Worm (Caenorhabditis elegans) whole organism, L4 larva: Measurements from ENCODE around the gene arrd-1.

Source experiments
- D1046.2 ChIP-seq: fragments of 200-800 bp; sonication (Bioruptor generic); IDR thresholded peaks from 2 replicates; pipeline ENCODE4 v1.3.6; 2022; ENCODE audit warnings: missing genetic modification characterization, missing compliant biosample characterization
- T20F7.1 ChIP-seq: fragments of 200-800 bp; sonication (Bioruptor generic); optimal IDR thresholded peaks from 2 replicates; lab custom pipeline; 2018; ENCODE audit warnings: mild to moderate bottlenecking, missing genetic modification characterization, missing compliant biosample characterization
- aha-1 ChIP-seq: fragments of 150-350 bp; peaks from one replicate; lab custom pipeline; 2014; ENCODE audit warnings: missing biosample characterization, missing genetic modification characterization
- attf-4 ChIP-seq: sonication (generic microtip); optimal IDR thresholded peaks from 3 replicates; lab custom pipeline; 2017; ENCODE audit warnings: missing biosample characterization, missing genetic modification characterization
- ceh-44 ChIP-seq: fragments of 200-800 bp; sonication (Bioruptor generic); IDR thresholded peaks from 2 replicates; pipeline ENCODE4 v1.3.6; 2022; ENCODE audit warnings: missing genetic modification reagents, missing genetic modification characterization, missing compliant biosample characterization
- ces-1 ChIP-seq: fragments of 150-350 bp; sonication (generic microtip); optimal IDR thresholded peaks from 4 replicates; lab custom pipeline; 2014; ENCODE audit warnings: missing biosample characterization, missing genetic modification reagents, missing genetic modification characterization
- ctbp-1 ChIP-seq: fragments of 200-800 bp; sonication (Bioruptor generic); IDR thresholded peaks from 2 replicates; pipeline ENCODE4 v1.3.6; 2022; ENCODE audit warnings: missing genetic modification reagents, missing genetic modification characterization, missing compliant biosample characterization
- daf-19 ChIP-seq: fragments of 200-800 bp; sonication (Bioruptor generic); conservative IDR thresholded peaks from 2 replicates; pipeline ENCODE4 v1.3.6; 2022; ENCODE audit warnings: missing genetic modification characterization, missing compliant biosample characterization
- dmd-9 ChIP-seq: fragments of 200-800 bp; sonication (Bioruptor generic); IDR thresholded peaks from 2 replicates; pipeline ENCODE4 v1.3.6; 2022; ENCODE audit warnings: missing genetic modification reagents, missing genetic modification characterization, missing compliant biosample characterization
- duxl-1 ChIP-seq: sonication (generic microtip); optimal IDR thresholded peaks from 2 replicates; lab custom pipeline; 2016; ENCODE audit warnings: mild to moderate bottlenecking, missing genetic modification characterization, moderate library complexity, missing compliant biosample characterization; ENCODE audit not compliant: poor library complexity
- hlh-30 ChIP-seq: sonication (generic microtip); optimal IDR thresholded peaks from 2 replicates; lab custom pipeline; 2017; ENCODE audit warnings: antibody characterized with exemption, mild to moderate bottlenecking, missing genetic modification characterization, missing compliant biosample characterization; ENCODE audit not compliant: insufficient read depth
- hmg-1.1 ChIP-seq: fragments of 200-800 bp; sonication (Bioruptor generic); IDR thresholded peaks from 2 replicates; pipeline ENCODE4 v1.3.6; 2022; ENCODE audit warnings: missing genetic modification reagents, missing genetic modification characterization, missing compliant biosample characterization
- lin-15B ChIP-seq: fragments of 150-350 bp; sonication (generic microtip); optimal IDR thresholded peaks from 3 replicates; lab custom pipeline; 2014; ENCODE audit warnings: missing biosample characterization, missing genetic modification characterization
- lin-38 ChIP-seq: fragments of 200-800 bp; sonication (Bioruptor generic); IDR thresholded peaks from 2 replicates; pipeline ENCODE4 v1.3.6; 2022; ENCODE audit warnings: missing genetic modification reagents, missing genetic modification characterization, missing compliant biosample characterization
- lir-3 ChIP-seq: sonication (generic microtip); optimal IDR thresholded peaks from 2 replicates; lab custom pipeline; 2016; ENCODE audit warnings: mild to moderate bottlenecking, missing genetic modification characterization, missing compliant biosample characterization
- madf-9 ChIP-seq: fragments of 200-800 bp; sonication (Bioruptor generic); conservative IDR thresholded peaks from 2 replicates; pipeline ENCODE4 v1.3.6; 2022; ENCODE audit warnings: missing genetic modification reagents, missing genetic modification characterization, missing compliant biosample characterization
- mdt-29 ChIP-seq: fragments of 200-800 bp; sonication (Bioruptor generic); IDR thresholded peaks from 2 replicates; pipeline ENCODE4 v1.3.6; 2022; ENCODE audit warnings: missing genetic modification reagents, missing genetic modification characterization, missing compliant biosample characterization
- mxl-3 ChIP-seq: fragments of 200-800 bp; sonication (Bioruptor generic); optimal IDR thresholded peaks from 2 replicates; lab custom pipeline; 2018; ENCODE audit warnings: mild to moderate bottlenecking, missing genetic modification characterization, missing compliant biosample characterization
- nhr-42 ChIP-seq: fragments of 200-800 bp; sonication (Bioruptor generic); IDR thresholded peaks from 2 replicates; pipeline ENCODE4 v1.3.6; 2022; ENCODE audit warnings: missing genetic modification characterization, missing compliant biosample characterization
- nhr-48 ChIP-seq: sonication (generic microtip); optimal IDR thresholded peaks from 2 replicates; lab custom pipeline; 2016; ENCODE audit warnings: mild to moderate bottlenecking, missing genetic modification characterization, missing compliant biosample characterization
- nhr-6 ChIP-seq: fragments of 150-350 bp; optimal IDR thresholded peaks from 2 replicates; lab custom pipeline; 2014; ENCODE audit warnings: missing biosample characterization, missing genetic modification characterization
- nhr-77 ChIP-seq: fragments of 150-350 bp; optimal IDR thresholded peaks from 2 replicates; lab custom pipeline; 2014; ENCODE audit warnings: missing biosample characterization, missing genetic modification characterization
- pha-4 ChIP-seq, 2 experiments: fragments of 150-350 bp in 1 of 2; fragments of 200-800 bp in 1 of 2; sonication (Bioruptor generic) in 1 of 2; IDR thresholded peaks in 1 of 2; optimal IDR thresholded peaks in 1 of 2; 2 replicates each; pipeline versions ENCODE4 v1.3.6 to Lab custom; 2014 to 2022; ENCODE audit warnings: missing genetic modification characterization in 2 of 2, missing genetic modification reagents in 2 of 2, missing biosample characterization in 1 of 2, missing compliant biosample characterization in 1 of 2
- pqm-1 ChIP-seq: sonication (generic microtip); optimal IDR thresholded peaks from 2 replicates; lab custom pipeline; 2017; ENCODE audit warnings: missing biosample characterization, missing genetic modification characterization
- saeg-2 ChIP-seq: fragments of 200-800 bp; sonication (Bioruptor generic); IDR thresholded peaks from 2 replicates; pipeline ENCODE4 v1.3.6; 2022; ENCODE audit warnings: missing genetic modification reagents, missing genetic modification characterization, missing compliant biosample characterization
- sdz-12 ChIP-seq: fragments of 200-800 bp; sonication (Bioruptor generic); optimal IDR thresholded peaks from 2 replicates; lab custom pipeline; 2018; ENCODE audit warnings: mild to moderate bottlenecking, missing genetic modification characterization, missing compliant biosample characterization
- set-16 ChIP-seq: fragments of 200-800 bp; sonication (Bioruptor generic); IDR thresholded peaks from 2 replicates; pipeline ENCODE4 v1.3.6; 2022; ENCODE audit warnings: missing genetic modification reagents, missing genetic modification characterization, missing compliant biosample characterization
- tag-97 ChIP-seq: fragments of 200-800 bp; sonication (Bioruptor generic); IDR thresholded peaks from 2 replicates; pipeline ENCODE4 v1.3.6; 2022; ENCODE audit warnings: missing genetic modification characterization, missing compliant biosample characterization
- zfp-2 ChIP-seq: sonication (generic microtip); optimal IDR thresholded peaks from 2 replicates; lab custom pipeline; 2016; ENCODE audit warnings: mild to moderate bottlenecking, missing genetic modification characterization, missing compliant biosample characterization

The arrd-1 gene

ce11 chrII:582649-583048 lies 44.7 kb upstream of the arrd-1 start, which contains the start of gene fbxb-14:
Gene fbxb-14 (minus strand): TSS chrII:582749.
- TF ChIP-seq pqm-1 (tag; lab: Kevin White, UChicago) (no peak), daf-19 (GFP tag; lab: Robert Waterston, UW) (no peak), saeg-2 (GFP tag; lab: Robert Waterston, UW) (no peak), tag-97 (no peak)
- TF ChIP-seq, all 104 proteins: peak for 0

ce11 chrII:584321-584848 lies 42.9 kb upstream of the arrd-1 start, which contains the start of the genes W08F4.12 and W08F4.13:
Gene W08F4.12 (minus strand): TSS chrII:584421.
Gene W08F4.13 (plus strand): TSS chrII:584798.
- TF ChIP-seq hmg-1.1 (GFP tag; lab: Robert Waterston, UW), result no peak
- no peak for TF ChIP-seq mxl-3 (GFP tag; lab: Kevin White, UChicago)
- no peak for TF ChIP-seq nhr-6 (tag; lab: Kevin White, UChicago)
- TF ChIP-seq duxl-1 (tag; lab: Kevin White, UChicago), result no peak
- TF ChIP-seq lin-15B (tag; lab: Kevin White, UChicago), result no peak
- TF ChIP-seq ces-1, result no peak
- no peak for TF ChIP-seq T20F7.1 (GFP tag; lab: Kevin White, UChicago)

- no peak for TF ChIP-seq duxl-1 (tag; lab: Kevin White, UChicago)
- TF ChIP-seq nhr-77 (tag; lab: Kevin White, UChicago), result no peak
- no peak for TF ChIP-seq T20F7.1 (GFP tag; lab: Kevin White, UChicago)
- TF ChIP-seq ceh-44, result no peak
- no peak for TF ChIP-seq set-16 (GFP tag; lab: Robert Waterston, UW)
- no peak for TF ChIP-seq pha-4 (GFP tag; IDR thresholded peaks at IDR 0.05; lab: Robert Waterston, UW)
- TF ChIP-seq pha-4 (tag; optimal IDR thresholded peaks at IDR 0.05; lab: Kevin White, UChicago), result no peak
These were observed 39.8 kb upstream of the arrd-1 start, which contains the start of gene fbxb-34 for ce11 chrII:587533-587932. Gene fbxb-34 (plus strand): TSS chrII:587833.

- TF ChIP-seq ctbp-1 (GFP tag; lab: Robert Waterston, UW) (no peak), madf-9 (GFP tag; lab: Robert Waterston, UW) (no peak), aha-1 (no peak), zfp-2 (tag; lab: Kevin White, UChicago) (no peak), nhr-48 (tag; lab: Kevin White, UChicago) (no peak), nhr-42 (GFP tag; lab: Robert Waterston, UW) (no peak), dmd-9 (GFP tag; lab: Robert Waterston, UW) (no peak), nhr-6 (tag; lab: Kevin White, UChicago) (no peak), sdz-12 (GFP tag; lab: Kevin White, UChicago) (no peak), mdt-29 (no peak)
These were observed 36.2 kb upstream of the arrd-1 start, which contains the start of gene W08F4.10 for ce11 chrII:591110-591509. Gene W08F4.10 (minus strand): TSS chrII:591210.

DNA sequence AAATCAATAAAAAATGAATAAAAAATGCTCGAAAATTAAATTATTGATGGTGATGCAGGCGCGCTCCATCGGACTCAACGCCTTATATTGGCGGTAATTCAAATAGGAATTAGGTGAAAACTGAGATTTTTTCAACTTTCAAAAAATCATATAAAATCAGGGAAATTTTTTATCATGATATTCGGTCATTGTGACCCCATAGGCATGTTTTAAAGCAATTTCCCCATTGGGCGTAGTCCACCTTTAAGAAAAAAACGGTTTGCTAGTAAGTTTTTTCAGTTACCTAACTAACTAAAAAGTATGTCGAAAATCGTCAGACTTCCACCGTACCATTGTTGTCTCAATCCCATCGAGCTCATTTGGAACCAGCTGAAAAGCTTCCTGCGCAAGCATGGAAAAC lies 34.1 kb upstream of the arrd-1 start, which contains the start of gene W08F4.1:
Gene W08F4.1, plus strand, starts transcription at position 301 of the 400 bp plus-strand sequence.
- TF ChIP-seq lin-38 (GFP tag; lab: Robert Waterston, UW), result peak; percentile 35; the same call in 1 of the 2 replicates

DNA sequence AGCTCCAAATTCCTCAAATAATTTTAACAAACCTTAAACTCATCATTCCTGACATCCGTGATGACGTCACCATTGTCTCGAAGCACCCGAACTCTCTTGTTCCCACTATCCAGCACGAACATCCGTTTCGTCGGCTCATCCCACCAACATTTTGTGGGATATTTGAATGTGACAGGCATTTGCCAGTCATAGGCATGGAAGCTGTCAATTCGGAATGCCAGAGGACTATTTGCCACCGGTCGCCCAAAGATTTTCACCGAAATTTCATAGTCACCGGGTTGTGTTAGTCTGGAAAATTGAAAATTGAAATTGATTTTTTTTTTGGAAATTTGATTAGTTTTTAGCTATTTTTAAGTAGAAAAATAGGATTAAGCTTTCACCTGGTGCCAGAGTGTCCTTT lies 30.6 kb upstream of the arrd-1 start:
- TF ChIP-seq aha-1, result peak; percentile 96
- no peak for TF ChIP-seq attf-4
- TF ChIP-seq hlh-30 (tag; lab: Kevin White, UChicago), result no peak
- no peak for TF ChIP-seq lir-3 (tag; lab: Kevin White, UChicago)
- TF ChIP-seq D1046.2 (GFP tag; lab: Robert Waterston, UW), result 0 out of 2 replicates have a peak, but pooled peaks have one; percentile 38
